Worm (Caenorhabditis elegans) whole organism, mixed stage, embryonic: ENCODE results near the gene elo-3.
"Not testable (repeated sequence)": the region's sequence is repeated elsewhere in the genome, so short reads cannot be mapped to it uniquely, and the experiment has no call there.

Experiments
- M03D4.4 ChIP-seq: sonication (generic microtip); optimal IDR thresholded peaks from 2 replicates; lab custom pipeline; 2017; ENCODE audit warnings: mild to moderate bottlenecking, missing genetic modification characterization, missing compliant biosample characterization
- bed-3 ChIP-seq: fragments of 200-800 bp; sonication (Bioruptor generic); optimal IDR thresholded peaks from 3 replicates; lab custom pipeline; 2018; ENCODE audit warnings: mild to moderate bottlenecking, missing genetic modification characterization, moderate library complexity, missing compliant biosample characterization
- blmp-1 ChIP-seq: fragments of 150-350 bp; optimal IDR thresholded peaks from 2 replicates; lab custom pipeline; 2014; ENCODE audit warnings: missing biosample characterization, missing genetic modification characterization
- ceh-39 ChIP-seq: fragments of 150-350 bp; optimal IDR thresholded peaks from 2 replicates; lab custom pipeline; 2014; ENCODE audit warnings: missing biosample characterization, missing genetic modification characterization
- ceh-43 ChIP-seq: fragments of 200-800 bp; sonication (Bioruptor generic); optimal IDR thresholded peaks from 2 replicates; lab custom pipeline; 2018; ENCODE audit warnings: mild to moderate bottlenecking, missing genetic modification characterization, moderate library complexity, missing compliant biosample characterization
- ces-1 ChIP-seq: fragments of 150-350 bp; optimal IDR thresholded peaks from 2 replicates; lab custom pipeline; 2014; ENCODE audit warnings: missing biosample characterization, missing genetic modification reagents, missing genetic modification characterization
- cnd-1 ChIP-seq: fragments of 200-800 bp; sonication (Bioruptor generic); optimal IDR thresholded peaks from 2 replicates; lab custom pipeline; 2018; ENCODE audit warnings: mild to moderate bottlenecking, missing genetic modification characterization, missing compliant biosample characterization
- drap-1 ChIP-seq: fragments of 200-800 bp; sonication (Bioruptor generic); optimal IDR thresholded peaks from 3 replicates; lab custom pipeline; 2018; ENCODE audit warnings: mild to moderate bottlenecking, missing genetic modification characterization, missing compliant biosample characterization
- elt-1 ChIP-seq: sonication (generic microtip); optimal IDR thresholded peaks from 2 replicates; lab custom pipeline; 2017; ENCODE audit warnings: missing genetic modification characterization, mild to moderate bottlenecking, missing compliant biosample characterization, antibody characterized with exemption, moderate library complexity, borderline replicate concordance; ENCODE audit not compliant: insufficient read depth
- elt-3 ChIP-seq: fragments of 150-350 bp; optimal IDR thresholded peaks from 2 replicates; lab custom pipeline; 2014; ENCODE audit warnings: missing biosample characterization, missing genetic modification characterization
- flh-1 ChIP-seq: fragments of 200-800 bp; sonication (Bioruptor generic); optimal IDR thresholded peaks from 2 replicates; lab custom pipeline; 2018; ENCODE audit warnings: mild to moderate bottlenecking, missing genetic modification characterization, moderate library complexity, missing compliant biosample characterization
- ham-2 ChIP-seq: fragments of 200-800 bp; sonication (Bioruptor generic); optimal IDR thresholded peaks from 2 replicates; lab custom pipeline; 2018; ENCODE audit warnings: mild to moderate bottlenecking, missing genetic modification characterization, missing compliant biosample characterization
- hlh-1 ChIP-seq: fragments of 150-350 bp; optimal IDR thresholded peaks from 2 replicates; lab custom pipeline; 2014; ENCODE audit warnings: missing biosample characterization, missing genetic modification reagents, missing genetic modification characterization
- lin-13 ChIP-seq: fragments of 150-350 bp; optimal IDR thresholded peaks from 2 replicates; lab custom pipeline; 2014; ENCODE audit warnings: missing biosample characterization, missing genetic modification characterization
- lin-32 ChIP-seq: fragments of 200-800 bp; sonication (Bioruptor generic); optimal IDR thresholded peaks from 2 replicates; lab custom pipeline; 2018; ENCODE audit warnings: mild to moderate bottlenecking, missing genetic modification characterization, missing compliant biosample characterization
- mab-5 ChIP-seq: fragments of 150-350 bp; optimal IDR thresholded peaks from 2 replicates; lab custom pipeline; 2014; ENCODE audit warnings: missing biosample characterization, missing genetic modification characterization
- mep-1 ChIP-seq: fragments of 150-350 bp; optimal IDR thresholded peaks from 2 replicates; lab custom pipeline; 2017; ENCODE audit warnings: missing biosample characterization, missing genetic modification reagents, missing genetic modification characterization, inconsistent platforms
- mls-2 ChIP-seq: sonication (generic microtip); optimal IDR thresholded peaks from 2 replicates; lab custom pipeline; 2016; ENCODE audit warnings: mild to moderate bottlenecking, missing genetic modification characterization, moderate library complexity, missing compliant biosample characterization
- nhr-2 ChIP-seq: fragments of 150-350 bp; optimal IDR thresholded peaks from 2 replicates; lab custom pipeline; 2014; ENCODE audit warnings: missing biosample characterization, missing genetic modification characterization
- nhr-237 ChIP-seq: fragments of 150-350 bp; optimal IDR thresholded peaks from 2 replicates; lab custom pipeline; 2014; ENCODE audit warnings: missing biosample characterization, missing genetic modification characterization
- nhr-28 ChIP-seq: fragments of 150-350 bp; optimal IDR thresholded peaks from 2 replicates; lab custom pipeline; 2014; ENCODE audit warnings: missing biosample characterization, missing genetic modification characterization
- pha-4 ChIP-seq: fragments of 150-350 bp; optimal IDR thresholded peaks from 2 replicates; lab custom pipeline; 2018; ENCODE audit warnings: missing biosample characterization, missing genetic modification reagents, missing genetic modification characterization
- sem-2 ChIP-seq: fragments of 200-800 bp; sonication (Bioruptor generic); optimal IDR thresholded peaks from 2 replicates; lab custom pipeline; 2018; ENCODE audit warnings: mild to moderate bottlenecking, missing genetic modification characterization, missing compliant biosample characterization
- snpc-4 ChIP-seq: fragments of 150-350 bp; optimal IDR thresholded peaks from 2 replicates; lab custom pipeline; 2014; ENCODE audit warnings: missing biosample characterization, missing genetic modification characterization
- unc-120 ChIP-seq: sonication (generic microtip); optimal IDR thresholded peaks from 2 replicates; lab custom pipeline; 2017; ENCODE audit warnings: missing genetic modification characterization, missing compliant biosample characterization; ENCODE audit not compliant: poor library complexity, severe bottlenecking
- unc-39 ChIP-seq: fragments of 150-350 bp; optimal IDR thresholded peaks from 2 replicates; lab custom pipeline; 2014; ENCODE audit warnings: missing biosample characterization, missing genetic modification characterization
- unc-62 ChIP-seq: fragments of 150-350 bp; optimal IDR thresholded peaks from 2 replicates; lab custom pipeline; 2014; ENCODE audit warnings: missing biosample characterization, missing genetic modification reagents, missing genetic modification characterization
- zip-8 ChIP-seq: fragments of 150-350 bp; optimal IDR thresholded peaks from 2 replicates; lab custom pipeline; 2014; ENCODE audit warnings: missing biosample characterization, missing genetic modification characterization
- ztf-11 ChIP-seq: fragments of 150-350 bp; optimal IDR thresholded peaks from 2 replicates; lab custom pipeline; 2014; ENCODE audit warnings: missing biosample characterization, missing genetic modification characterization

elo-3 gene

DNA sequence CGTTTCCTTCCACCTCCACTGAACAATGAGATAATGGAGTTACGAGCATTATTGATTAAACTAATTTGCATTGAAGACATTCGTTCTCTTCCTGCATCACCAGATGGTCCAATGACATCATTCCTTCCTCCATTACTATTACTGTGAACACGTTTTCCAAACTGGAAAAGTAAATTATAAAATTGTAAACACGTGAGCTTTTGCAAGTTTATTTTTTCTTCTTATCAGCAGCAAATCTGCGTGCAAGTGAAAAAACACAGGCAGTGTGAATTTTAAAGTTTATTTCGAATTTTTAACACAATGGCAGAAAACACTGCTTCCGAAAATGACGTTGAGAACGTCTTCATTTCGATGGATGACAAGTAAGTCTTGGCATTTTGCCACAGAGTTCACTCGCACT lies 9.7 kb downstream of the elo-3 start, which contains the start of gene D2024.1:
Gene D2024.1 (plus strand): TSS at position 301 of the 400 bp plus-strand sequence.
- not testable (repeated sequence) for TF ChIP-seq unc-39 (tag; lab: Kevin White, UChicago); mep-1; ztf-11 (tag; lab: Kevin White, UChicago)
- TF ChIP-seq, all 35 proteins: peak for 0; not testable (repeated sequence) for 35

DNA sequence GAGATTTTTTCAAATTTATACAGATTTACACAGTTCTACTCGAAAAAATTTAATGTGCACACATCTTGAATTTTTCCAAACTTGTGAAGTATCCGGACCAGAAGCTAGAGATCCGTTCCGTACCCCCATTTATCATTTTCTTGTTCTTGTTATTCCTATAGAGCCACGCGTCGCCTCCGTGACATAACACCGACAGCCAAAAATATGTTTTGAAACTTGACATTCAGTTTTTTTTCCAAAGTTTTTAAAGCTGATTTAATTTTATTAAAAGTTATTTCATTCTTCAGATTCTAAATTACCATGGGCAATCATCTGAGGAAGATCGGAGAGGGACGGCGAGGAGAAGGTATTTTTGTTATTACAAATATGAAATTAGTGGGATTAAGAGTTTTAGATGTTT lies 12.6 kb downstream of the elo-3 start, which contains the start of gene D2024.18:
Gene D2024.18 (plus strand): TSS at position 301 of the 400 bp plus-strand sequence.
- no peak for TF ChIP-seq elt-3 (tag; lab: Kevin White, UChicago)
- TF ChIP-seq hlh-1, result no peak
- TF ChIP-seq elt-1 (tag; lab: Kevin White, UChicago), result no peak
- no peak for TF ChIP-seq unc-62 (GFP tag; lab: Kevin White, UChicago)
- TF ChIP-seq mep-1, result no peak
- TF ChIP-seq bed-3 (GFP tag; lab: Kevin White, UChicago), result no peak
- no peak for TF ChIP-seq lin-13 (tag; lab: Kevin White, UChicago)
- TF ChIP-seq mls-2 (tag; lab: Kevin White, UChicago), result no peak
- TF ChIP-seq ham-2, result no peak
- no peak for TF ChIP-seq unc-120 (tag; lab: Kevin White, UChicago)
- TF ChIP-seq nhr-28, result no peak
- TF ChIP-seq ztf-11 (tag; lab: Kevin White, UChicago), result no peak
- no peak for TF ChIP-seq nhr-237 (tag; lab: Kevin White, UChicago)
- no peak for TF ChIP-seq sem-2 (GFP tag; lab: Kevin White, UChicago)
- TF ChIP-seq ces-1 (GFP tag; lab: Kevin White, UChicago), result no peak
- no peak for TF ChIP-seq M03D4.4 (tag; lab: Kevin White, UChicago)
- TF ChIP-seq, all 35 proteins: peak for 0

DNA sequence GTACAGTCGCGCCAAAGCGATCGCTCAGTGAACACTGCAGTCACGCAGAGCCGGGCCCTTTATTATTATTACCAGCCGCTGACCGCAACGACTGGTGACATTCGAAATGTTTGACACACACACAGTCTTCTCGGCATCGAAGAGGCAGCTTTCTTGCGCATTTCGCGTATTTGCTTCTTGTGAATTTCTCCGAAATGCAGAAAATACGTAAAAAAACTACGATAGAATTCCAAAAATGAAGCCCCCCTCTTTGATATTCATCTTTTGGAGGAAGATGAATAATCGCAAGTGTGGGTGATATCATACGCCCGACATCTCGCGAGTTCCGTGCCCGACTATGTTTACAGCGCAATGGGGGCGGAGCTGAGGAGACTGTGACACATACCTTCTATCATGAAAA lies 15.8 kb downstream of the elo-3 start:
- TF ChIP-seq nhr-2 (tag; lab: Kevin White, UChicago) (no peak), zip-8 (tag; lab: Kevin White, UChicago) (no peak), unc-39 (tag; lab: Kevin White, UChicago) (no peak), ceh-39 (tag; lab: Kevin White, UChicago) (no peak), lin-32 (no peak), sem-2 (GFP tag; lab: Kevin White, UChicago) (no peak), M03D4.4 (tag; lab: Kevin White, UChicago) (no peak), ham-2 (no peak), unc-62 (GFP tag; lab: Kevin White, UChicago) (no peak), blmp-1 (tag; lab: Kevin White, UChicago) (no peak), ztf-11 (tag; lab: Kevin White, UChicago) (no peak), snpc-4 (tag; lab: Kevin White, UChicago) (no peak), mab-5 (tag; lab: Kevin White, UChicago) (no peak), cnd-1 (tag; lab: Kevin White, UChicago) (no peak), lin-13 (tag; lab: Kevin White, UChicago) (no peak), elt-1 (tag; lab: Kevin White, UChicago) (no peak), unc-120 (tag; lab: Kevin White, UChicago) (no peak)

DNA sequence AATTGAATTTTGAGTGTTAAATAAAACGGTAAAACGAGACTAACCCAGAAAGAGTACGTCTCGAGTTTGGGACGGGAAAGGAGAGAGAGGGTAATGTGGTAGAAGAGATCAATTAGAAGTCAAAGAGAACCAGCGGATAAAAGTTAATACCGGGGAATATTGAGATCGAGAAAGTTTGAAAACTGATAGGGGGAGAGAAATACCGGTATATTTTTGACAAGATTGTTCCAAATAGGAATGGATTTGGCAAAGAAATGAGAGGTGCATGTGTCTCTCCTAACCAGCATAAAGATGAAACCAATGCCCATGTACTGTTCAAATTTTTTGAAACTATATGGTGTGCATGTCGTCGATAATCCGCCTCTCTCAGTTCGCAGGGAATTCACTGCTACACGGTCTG lies 17.2 kb downstream of the elo-3 start, which contains the start of gene C06E4.5:
Gene C06E4.5 (plus strand): TSS at position 301 of the 400 bp plus-strand sequence.
- TF ChIP-seq ztf-11 (tag; lab: Kevin White, UChicago); mab-5 (tag; lab: Kevin White, UChicago); lin-32: not testable (repeated sequence)
- TF ChIP-seq, all 35 proteins: peak for 0; not testable (repeated sequence) for 35

DNA sequence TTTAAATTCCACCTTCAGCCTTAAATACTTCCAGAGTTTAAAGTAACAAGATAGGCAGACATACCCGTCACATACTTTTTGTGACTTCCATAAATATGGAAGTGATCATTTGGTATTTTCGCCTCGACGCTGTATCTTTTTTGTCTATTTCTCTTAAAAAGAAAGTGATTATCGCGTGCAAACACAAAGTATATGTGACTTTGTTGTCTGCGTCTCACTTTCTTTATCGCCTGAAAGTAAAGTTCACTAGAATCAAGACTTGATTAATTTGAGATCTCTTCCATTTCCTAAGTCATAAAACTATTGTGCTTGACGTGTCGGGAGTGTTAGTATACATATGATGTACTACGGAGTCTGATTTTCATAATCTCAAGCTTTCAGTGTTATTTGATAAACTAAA lies 20.7 kb downstream of the elo-3 start, which contains the start of gene C06E4.6:
Gene C06E4.6 (minus strand): TSS at position 51 of the 400 bp plus-strand sequence.
- no peak for TF ChIP-seq sem-2 (GFP tag; lab: Kevin White, UChicago)
- no peak for TF ChIP-seq nhr-2 (tag; lab: Kevin White, UChicago)
- no peak for TF ChIP-seq nhr-28
- no peak for TF ChIP-seq elt-3 (tag; lab: Kevin White, UChicago)
- no peak for TF ChIP-seq ceh-43 (GFP tag; lab: Kevin White, UChicago)
- TF ChIP-seq hlh-1, result no peak
- no peak for TF ChIP-seq drap-1 (GFP tag; lab: Kevin White, UChicago)
- TF ChIP-seq pha-4, result no peak
- no peak for TF ChIP-seq flh-1
- TF ChIP-seq bed-3 (GFP tag; lab: Kevin White, UChicago), result no peak
- no peak for TF ChIP-seq ham-2
